Fruit fly (Drosophila melanogaster) whole organism, embryonic: ENCODE data around the gene PlexA.

Source experiments
- Abd-B ChIP-seq: fragments of 200-800 bp; sonication (Bioruptor generic); optimal IDR thresholded peaks from 2 replicates; lab custom pipeline; 2018; ENCODE audit warnings: missing biosample characterization, mild to moderate bottlenecking, missing genetic modification characterization, moderate library complexity
- CG1024 ChIP-seq: fragments of 200-800 bp; sonication (Bioruptor generic); IDR thresholded peaks from 2 replicates; pipeline ENCODE4 v1.3.6; 2022; ENCODE audit warnings: missing biosample characterization, missing genetic modification characterization
- CG10274 ChIP-seq: fragments of 200-800 bp; sonication (Bioruptor generic); optimal IDR thresholded peaks from 3 replicates; lab custom pipeline; 2017; ENCODE audit warnings: missing biosample characterization, mild to moderate bottlenecking, missing genetic modification characterization
- CG11085 ChIP-seq: fragments of 200-800 bp; sonication (Bioruptor generic); IDR thresholded peaks from 2 replicates; pipeline ENCODE4 v1.3.6; 2022; ENCODE audit warnings: missing biosample characterization, missing genetic modification characterization
- CG12659 ChIP-seq: fragments of 200-800 bp; sonication (Bioruptor generic); optimal IDR thresholded peaks from 3 replicates; lab custom pipeline; 2017; ENCODE audit warnings: mild to moderate bottlenecking, missing biosample characterization, missing genetic modification reagents, missing genetic modification characterization
- CG12744 ChIP-seq: fragments of 200-800 bp; sonication (Bioruptor generic); optimal IDR thresholded peaks from 2 replicates; lab custom pipeline; 2016; ENCODE audit warnings: missing biosample characterization, missing genetic modification characterization
- CG12769 ChIP-seq: fragments of 200-800 bp; sonication (Bioruptor generic); optimal IDR thresholded peaks from 2 replicates; lab custom pipeline; 2019; ENCODE audit warnings: missing biosample characterization, mild to moderate bottlenecking, missing genetic modification characterization, moderate library complexity
- CG13424 ChIP-seq: fragments of 200-800 bp; sonication (Bioruptor generic); optimal IDR thresholded peaks from 2 replicates; lab custom pipeline; 2019; ENCODE audit warnings: missing biosample characterization, mild to moderate bottlenecking, missing genetic modification characterization, moderate library complexity
- CG14441 ChIP-seq: fragments of 200-800 bp; sonication (Bioruptor generic); IDR thresholded peaks from 2 replicates; pipeline ENCODE4 v1.3.6; 2022; ENCODE audit warnings: missing biosample characterization, missing genetic modification characterization
- CG16779 ChIP-seq: fragments of 200-800 bp; sonication (Bioruptor generic); IDR thresholded peaks from 2 replicates; pipeline ENCODE4 v1.3.6; 2022; ENCODE audit warnings: missing biosample characterization, missing genetic modification characterization
- CG17802 ChIP-seq: fragments of 200-800 bp; sonication (Bioruptor generic); optimal IDR thresholded peaks from 2 replicates; lab custom pipeline; 2018; ENCODE audit warnings: missing biosample characterization, mild to moderate bottlenecking, missing genetic modification characterization, moderate library complexity
- CG17912 ChIP-seq: fragments of 200-800 bp; sonication (Bioruptor generic); optimal IDR thresholded peaks from 2 replicates; lab custom pipeline; 2018; ENCODE audit warnings: missing biosample characterization, mild to moderate bottlenecking, missing genetic modification characterization
- CG2202 ChIP-seq: fragments of 200-800 bp; sonication (Bioruptor generic); optimal IDR thresholded peaks from 2 replicates; lab custom pipeline; 2018; ENCODE audit warnings: missing biosample characterization, mild to moderate bottlenecking, missing genetic modification characterization
- CG2678 ChIP-seq: fragments of 200-800 bp; sonication (Bioruptor generic); optimal IDR thresholded peaks from 3 replicates; lab custom pipeline; 2019; ENCODE audit warnings: missing biosample characterization, mild to moderate bottlenecking, missing genetic modification characterization, moderate library complexity
- CG30403 ChIP-seq: fragments of 200-800 bp; sonication (Bioruptor generic); optimal IDR thresholded peaks from 3 replicates; lab custom pipeline; 2016; ENCODE audit warnings: missing biosample characterization, missing genetic modification characterization
- CG31224 ChIP-seq: fragments of 200-800 bp; sonication (Bioruptor generic); IDR thresholded peaks from 2 replicates; pipeline ENCODE4 v1.3.6; 2022; ENCODE audit warnings: missing biosample characterization, missing genetic modification characterization
- CG6791 ChIP-seq: fragments of 200-800 bp; sonication (Bioruptor generic); IDR thresholded peaks from 3 replicates; pipeline ENCODE4 v1.3.6; 2022; ENCODE audit warnings: missing biosample characterization, missing genetic modification characterization; ENCODE audit not compliant: partially characterized antibody
- CG7745 ChIP-seq: fragments of 200-800 bp; sonication (Bioruptor generic); optimal IDR thresholded peaks from 2 replicates; lab custom pipeline; 2018; ENCODE audit warnings: missing biosample characterization, mild to moderate bottlenecking, missing genetic modification characterization, moderate library complexity
- CG8089 ChIP-seq: fragments of 200-800 bp; sonication (Bioruptor generic); optimal IDR thresholded peaks from 3 replicates; lab custom pipeline; 2016; ENCODE audit warnings: missing biosample characterization, missing genetic modification characterization
- CG8765 ChIP-seq: fragments of 200-800 bp; sonication (Bioruptor generic); IDR thresholded peaks from 2 replicates; pipeline ENCODE4 v1.3.6; 2022; ENCODE audit warnings: missing biosample characterization, missing genetic modification characterization
- CG8924 ChIP-seq: fragments of 200-800 bp; optimal IDR thresholded peaks from 3 replicates; lab custom pipeline; 2019; ENCODE audit warnings: missing biosample characterization, mild to moderate bottlenecking, missing genetic modification characterization, moderate library complexity
- Camta ChIP-seq: fragments of 200-800 bp; sonication (Bioruptor generic); optimal IDR thresholded peaks from 2 replicates; lab custom pipeline; 2016; ENCODE audit warnings: missing biosample characterization, missing genetic modification characterization
- Dfd ChIP-seq, 2 experiments: fragments of >200 bp; optimal IDR thresholded peaks; 2 replicates each; lab custom pipeline; 2017; ENCODE audit warnings: missing biosample characterization in 2 of 2, missing genetic modification characterization in 2 of 2
- Dll ChIP-seq: fragments of 200-800 bp; sonication (Bioruptor generic); IDR thresholded peaks from 4 replicates; pipeline ENCODE4 v1.3.6; 2022; ENCODE audit warnings: missing biosample characterization, missing genetic modification characterization; ENCODE audit not compliant: partially characterized antibody
- Ets65A ChIP-seq: fragments of 200-800 bp; sonication (Bioruptor generic); peaks from one replicate; lab custom pipeline; 2016; ENCODE audit warnings: missing biosample characterization, missing genetic modification characterization
- Fer1 ChIP-seq: fragments of 200-800 bp; sonication (Bioruptor generic); optimal IDR thresholded peaks from 2 replicates; lab custom pipeline; 2017; ENCODE audit warnings: missing biosample characterization, mild to moderate bottlenecking, missing genetic modification characterization
- HLH54F ChIP-seq: fragments of 200-800 bp; sonication (Bioruptor generic); optimal IDR thresholded peaks from 3 replicates; lab custom pipeline; 2016; ENCODE audit warnings: missing biosample characterization, missing genetic modification characterization
- Max ChIP-seq: fragments of 200-800 bp; sonication (Bioruptor generic); optimal IDR thresholded peaks from 2 replicates; lab custom pipeline; 2016; ENCODE audit warnings: missing biosample characterization, mild to moderate bottlenecking, missing genetic modification characterization
- Med ChIP-seq: fragments of 200-800 bp; sonication (Bioruptor generic); peaks from one replicate; lab custom pipeline; 2016; ENCODE audit warnings: missing biosample characterization, missing genetic modification characterization, mild to moderate bottlenecking, inconsistent platforms, moderate library complexity
- Nf-YC ChIP-seq: fragments of 200-800 bp; optimal IDR thresholded peaks from 3 replicates; lab custom pipeline; 2019; ENCODE audit warnings: missing biosample characterization, mild to moderate bottlenecking, missing genetic modification characterization, moderate library complexity
- al ChIP-seq: fragments of 200-800 bp; sonication (Bioruptor generic); IDR thresholded peaks from 2 replicates; pipeline ENCODE4 v1.3.6; 2022; ENCODE audit warnings: missing biosample characterization, missing genetic modification characterization
- az2 ChIP-seq: fragments of 200-800 bp; sonication (Bioruptor generic); optimal IDR thresholded peaks from 3 replicates; lab custom pipeline; 2016; ENCODE audit warnings: missing biosample characterization, missing genetic modification characterization
- corto ChIP-seq: fragments of 200-800 bp; sonication (Bioruptor generic); optimal IDR thresholded peaks from 2 replicates; lab custom pipeline; 2016; ENCODE audit warnings: missing biosample characterization, mild to moderate bottlenecking, missing genetic modification characterization, moderate library complexity
- eyg ChIP-seq: fragments of 200-800 bp; sonication (Bioruptor generic); optimal IDR thresholded peaks from 3 replicates; lab custom pipeline; 2016; ENCODE audit warnings: missing biosample characterization, missing genetic modification characterization
- fd96Cb ChIP-seq: fragments of 200-800 bp; sonication (Bioruptor generic); optimal IDR thresholded peaks from 2 replicates; lab custom pipeline; 2018; ENCODE audit warnings: missing biosample characterization, mild to moderate bottlenecking, missing genetic modification characterization, moderate library complexity
- ftz-f1 ChIP-seq: fragments of 200-800 bp; sonication (Bioruptor generic); optimal IDR thresholded peaks from 2 replicates; lab custom pipeline; 2016; ENCODE audit warnings: missing biosample characterization, missing genetic modification characterization
- inv ChIP-seq: fragments of 200-800 bp; sonication (Bioruptor generic); IDR thresholded peaks from 2 replicates; pipeline ENCODE4 v1.3.6; 2022; ENCODE audit warnings: missing biosample characterization, missing genetic modification characterization; ENCODE audit not compliant: partially characterized antibody
- lilli ChIP-seq: fragments of 200-800 bp; sonication (Bioruptor generic); optimal IDR thresholded peaks from 3 replicates; lab custom pipeline; 2016; ENCODE audit warnings: missing biosample characterization, missing genetic modification characterization
- nerfin-2 ChIP-seq: fragments of 200-800 bp; sonication (Bioruptor generic); IDR thresholded peaks from 2 replicates; pipeline ENCODE4 v1.3.6; 2022; ENCODE audit warnings: missing biosample characterization, missing genetic modification characterization; ENCODE audit not compliant: partially characterized antibody
- otp ChIP-seq: fragments of 200-800 bp; sonication (Bioruptor generic); IDR thresholded peaks from 3 replicates; pipeline ENCODE4, ENCODE4 v1.3.6; 2022; ENCODE audit warnings: missing biosample characterization, missing genetic modification characterization
- pros ChIP-seq: fragments of 200-800 bp; sonication (Bioruptor generic); optimal IDR thresholded peaks from 3 replicates; lab custom pipeline; 2019; ENCODE audit warnings: missing biosample characterization, mild to moderate bottlenecking, missing genetic modification characterization, moderate library complexity
- sima ChIP-seq: fragments of 200-800 bp; sonication (Bioruptor generic); optimal IDR thresholded peaks from 2 replicates; lab custom pipeline; 2016; ENCODE audit warnings: missing biosample characterization, missing genetic modification characterization
- slbo ChIP-seq: fragments of 200-800 bp; sonication (Bioruptor generic); IDR thresholded peaks from 2 replicates; pipeline ENCODE4 v1.3.6; 2022; ENCODE audit warnings: missing biosample characterization, missing genetic modification characterization
- stc ChIP-seq: fragments of 200-800 bp; sonication (Bioruptor generic); IDR thresholded peaks from 2 replicates; pipeline ENCODE4 v1.3.6; 2022; ENCODE audit warnings: missing biosample characterization, missing genetic modification characterization
- sug ChIP-seq: fragments of 200-800 bp; optimal IDR thresholded peaks from 2 replicates; lab custom pipeline; 2019; ENCODE audit warnings: missing biosample characterization, mild to moderate bottlenecking, missing genetic modification characterization, moderate library complexity
- tin ChIP-seq: fragments of 200-800 bp; sonication (Bioruptor generic); optimal IDR thresholded peaks from 3 replicates; lab custom pipeline; 2016; ENCODE audit warnings: missing biosample characterization, missing genetic modification characterization
- tna ChIP-seq: fragments of 200-800 bp; sonication (Bioruptor generic); IDR thresholded peaks from 2 replicates; pipeline ENCODE4 v1.3.6; 2022; ENCODE audit warnings: missing biosample characterization, missing genetic modification characterization; ENCODE audit not compliant: partially characterized antibody
- unc-4 ChIP-seq: fragments of 200-800 bp; sonication (Bioruptor generic); IDR thresholded peaks from 2 replicates; pipeline ENCODE4 v1.3.6; 2022; ENCODE audit warnings: missing biosample characterization, missing genetic modification characterization; ENCODE audit not compliant: partially characterized antibody
- z ChIP-seq: fragments of 200-800 bp; sonication (Bioruptor generic); IDR thresholded peaks from 3 replicates; pipeline ENCODE4 v1.3.6; 2022; ENCODE audit warnings: missing biosample characterization, missing genetic modification characterization

PlexA gene

DNA sequence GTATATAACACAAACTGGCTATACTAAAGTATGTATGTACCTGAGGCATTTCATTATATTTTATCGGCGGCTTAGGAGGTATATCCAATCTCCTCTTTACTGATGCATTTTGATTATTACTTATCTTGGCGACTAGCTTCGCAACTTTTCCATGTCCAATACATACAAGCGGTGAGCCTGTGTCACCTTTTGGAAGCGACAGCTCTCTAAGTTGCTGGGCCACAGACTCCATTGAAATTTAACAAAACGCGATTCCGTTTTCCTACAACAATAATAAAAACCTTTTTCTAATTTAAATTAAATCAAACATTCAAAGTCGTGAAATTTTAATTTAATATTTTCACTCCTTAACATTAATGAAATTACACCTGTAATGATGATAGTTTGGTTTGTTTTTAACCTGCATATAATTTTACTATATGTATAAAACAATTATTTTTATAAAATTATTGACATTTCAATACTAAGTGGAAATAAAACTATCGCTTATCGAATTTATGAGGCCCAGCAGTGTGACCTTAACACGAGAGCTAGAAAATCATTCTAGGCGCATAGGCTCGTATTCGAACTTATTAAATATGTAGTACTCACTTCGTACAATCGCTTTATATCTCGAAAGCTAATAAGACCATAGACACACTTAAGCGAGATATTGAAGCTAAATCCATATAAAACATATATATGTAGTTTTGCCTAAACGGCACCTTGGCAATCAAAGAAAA is 33.6 kb upstream of the PlexA start, which contains the start of gene apolpp (continued):
- TF ChIP-seq CG12659 (GFP tag; lab: Kevin White, UChicago), result peak; percentile 74
- no peak for TF ChIP-seq tna (GFP tag; lab: Robert Waterston, UW)
- TF ChIP-seq CG2678, result no peak
- no peak for TF ChIP-seq stc (GFP tag; lab: Robert Waterston, UW)
- peak; percentile 89 for TF ChIP-seq Ets65A (GFP tag; lab: Kevin White, UChicago)
- TF ChIP-seq CG17912 (GFP tag; lab: Kevin White, UChicago), result no peak
- TF ChIP-seq CG8765 (GFP tag; lab: Robert Waterston, UW), result no peak
- peak; percentile 10 for TF ChIP-seq Nf-YC (tag; lab: Kevin White, UChicago)
- TF ChIP-seq Dfd (GFP tag; optimal IDR thresholded peaks at IDR 0.05; lab: Kevin White, UChicago), result peak in 1 of 2 experiments; percentile 60
- no peak for TF ChIP-seq CG11085 (GFP tag; lab: Robert Waterston, UW)
- TF ChIP-seq CG8089 (GFP tag; lab: Kevin White, UChicago), result peak; percentile 8
- TF ChIP-seq CG13424 (tag; lab: Kevin White, UChicago), result no peak
- peak; percentile 23 for TF ChIP-seq CG12769 (tag; lab: Kevin White, UChicago)
- TF ChIP-seq Abd-B, result no peak
- no peak for TF ChIP-seq CG14441
- no peak for TF ChIP-seq Max (GFP tag; lab: Kevin White, UChicago)
- TF ChIP-seq CG30403, result peak; percentile 14
- peak; percentile 99 for TF ChIP-seq CG1024 (GFP tag; lab: Robert Waterston, UW)
- peak; percentile 97 for TF ChIP-seq CG17802 (tag; lab: Kevin White, UChicago)
- no peak for TF ChIP-seq CG7745 (tag; lab: Kevin White, UChicago)
- TF ChIP-seq sug, result peak; percentile 19

DNA sequence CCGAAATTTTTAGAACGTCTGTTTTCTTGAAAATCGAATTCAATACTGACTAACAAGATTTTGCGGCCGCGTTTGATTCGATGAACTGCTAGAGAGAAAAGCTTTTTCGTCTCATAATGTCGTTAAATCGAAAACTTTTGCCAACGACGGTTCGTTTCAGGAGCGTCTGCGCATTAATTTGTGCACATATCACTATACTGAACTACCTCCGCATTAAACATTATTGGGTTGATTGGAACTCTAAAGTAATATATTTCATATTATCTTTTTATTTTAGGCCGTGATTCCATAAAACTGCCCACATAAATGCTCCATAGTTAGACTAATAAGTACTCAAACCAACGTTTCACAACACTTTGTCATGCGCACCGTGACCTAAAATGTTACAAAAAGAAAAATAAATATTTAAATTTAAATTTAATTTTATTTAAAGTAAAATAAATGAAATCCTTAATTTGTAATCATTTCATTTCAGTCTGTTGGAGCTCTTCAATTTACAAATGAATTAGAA is 26.8 kb upstream of the PlexA start, which contains the start of gene CaMKII:
TSS of gene CaMKII (minus strand) at position 51 of the 511 bp plus-strand sequence.
- TF ChIP-seq slbo (GFP tag; lab: Robert Waterston, UW) (no peak), pros (GFP tag; lab: Kevin White, UChicago) (no peak), CG12769 (tag; lab: Kevin White, UChicago) (no peak), inv (GFP tag; lab: Robert Waterston, UW) (no peak), nerfin-2 (GFP tag; lab: Robert Waterston, UW) (no peak), az2 (GFP tag; lab: Kevin White, UChicago) (peak; percentile 33), CG2202 (no peak), CG2678 (no peak), lilli (GFP tag; lab: Kevin White, UChicago) (peak; percentile 30), Fer1 (peak; percentile 21), al (no peak), Med (GFP tag; lab: Kevin White, UChicago) (peak; percentile 67), CG8924 (tag; lab: Kevin White, UChicago) (no peak), corto (GFP tag; lab: Kevin White, UChicago) (no peak), ftz-f1 (GFP tag; lab: Kevin White, UChicago) (no peak), unc-4 (GFP tag; lab: Robert Waterston, UW) (no peak), eyg (GFP tag; lab: Kevin White, UChicago) (no peak), CG16779 (no peak), CG12744 (GFP tag; lab: Kevin White, UChicago) (no peak), CG6791 (GFP tag; lab: Robert Waterston, UW) (no peak), z (GFP tag; lab: Robert Waterston, UW) (no peak), otp (GFP tag; lab: Robert Waterston, UW) (no peak), HLH54F (GFP tag; lab: Kevin White, UChicago) (no peak), CG10274 (no peak), sima (GFP tag; lab: Kevin White, UChicago) (no peak), fd96Cb (tag; lab: Kevin White, UChicago) (peak; percentile 8), CG31224 (no peak), tin (peak; percentile 14), Camta (GFP tag; lab: Kevin White, UChicago) (no peak), Dll (GFP tag; lab: Robert Waterston, UW) (no peak)
